Fruit fly (Drosophila melanogaster): ENCODE results near the gene mRpL14.

The mRpL14 gene

DNA sequence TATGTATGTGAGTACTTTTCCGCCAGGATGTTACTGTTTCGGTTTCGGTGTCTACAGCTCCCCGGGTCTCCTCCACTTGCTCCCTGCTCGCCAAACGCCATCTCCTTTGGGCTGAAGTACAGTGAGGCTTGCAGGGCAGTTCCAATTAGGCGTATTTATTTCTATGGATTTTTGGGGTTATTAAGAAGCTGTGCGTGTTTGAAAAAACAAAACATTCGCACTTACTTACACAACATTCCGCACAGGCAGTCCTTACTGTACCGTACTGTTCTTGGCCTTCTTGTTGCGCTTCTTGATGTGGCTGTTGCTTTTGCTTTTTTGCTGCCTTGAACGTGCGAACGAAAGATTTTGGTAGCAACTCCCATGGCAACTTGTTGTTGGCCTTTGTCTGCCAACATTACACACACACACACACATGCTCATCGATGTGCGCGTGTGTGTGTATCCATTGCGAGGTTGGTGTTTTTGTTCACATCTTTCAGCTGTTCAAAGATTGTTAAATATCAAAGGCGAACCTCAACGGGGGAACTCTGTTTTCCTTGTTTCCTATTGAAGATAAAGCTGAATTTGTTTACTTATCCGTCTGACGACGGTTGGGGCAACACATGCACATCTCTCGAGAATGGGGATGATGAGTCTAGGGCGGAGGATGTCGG, 22.4 kb downstream of the mRpL14 start:
- TF ChIP-seq CG6792 (GFP tag; optimal IDR thresholded peaks at IDR 0.05) = peak; percentile 94
- TF ChIP-seq Hr39 (GFP tag; optimal IDR thresholded peaks at IDR 0.05) = peak; percentile 98
- peak; percentile 91 for TF ChIP-seq fd59A (GFP tag; optimal IDR thresholded peaks at IDR 0.05)
- peak; percentile 98 for TF ChIP-seq CG31627 (GFP tag; optimal IDR thresholded peaks at IDR 0.05)
- peak; percentile 96 for TF ChIP-seq Met (GFP tag; optimal IDR thresholded peaks at IDR 0.05)
- TF ChIP-seq Sox15 (GFP tag; optimal IDR thresholded peaks at IDR 0.05) = peak; percentile 84
- peak; percentile 83 for TF ChIP-seq achi (GFP tag; optimal IDR thresholded peaks at IDR 0.05)
- peak; percentile 96 for TF ChIP-seq topi (GFP tag; optimal IDR thresholded peaks at IDR 0.05)
- peak; percentile 97 for TF ChIP-seq Eip78C (GFP tag)
- TF ChIP-seq CG6854 (GFP tag; optimal IDR thresholded peaks at IDR 0.05) = peak; percentile 89
- no peak for TF ChIP-seq CG4318 (GFP tag; optimal IDR thresholded peaks at IDR 0.05)
- peak; percentile 88 for TF ChIP-seq dsx (GFP tag; optimal IDR thresholded peaks at IDR 0.05; ENCODE audit: poor library complexity, severe bottlenecking)
- TF ChIP-seq CG15336 (GFP tag; IDR thresholded peaks at IDR 0.05) = peak; percentile 68
- TF ChIP-seq Hr4 (GFP tag; optimal IDR thresholded peaks at IDR 0.05) = peak; percentile 13
- TF ChIP-seq Eip75B (GFP tag; optimal IDR thresholded peaks at IDR 0.05) = peak; percentile 85
- peak; percentile 91 for TF ChIP-seq acj6 (GFP tag; optimal IDR thresholded peaks at IDR 0.05)
- TF ChIP-seq salr (GFP tag; optimal IDR thresholded peaks at IDR 0.05) = peak; percentile 44 to 90
- TF ChIP-seq fkh (GFP tag; optimal IDR thresholded peaks at IDR 0.05) = peak; percentile 59
- no peak for TF ChIP-seq Hr38 (GFP tag; optimal IDR thresholded peaks at IDR 0.05)
- peak; percentile 98 for TF ChIP-seq lz (GFP tag; optimal IDR thresholded peaks at IDR 0.05)
- peak; percentile 79 for TF ChIP-seq CG8319 (GFP tag; optimal IDR thresholded peaks at IDR 0.05)
- peak; percentile 89 for TF ChIP-seq pdm3 (GFP tag; optimal IDR thresholded peaks at IDR 0.05)
- peak; percentile 67 for TF ChIP-seq eg (GFP tag; IDR thresholded peaks at IDR 0.05)
- peak; percentile 85 for TF ChIP-seq CG34406 (GFP tag; optimal IDR thresholded peaks at IDR 0.05)
- TF ChIP-seq CG16779 (tag; optimal IDR thresholded peaks at IDR 0.05) = no peak
- peak; percentile 85 for TF ChIP-seq spab (GFP tag; optimal IDR thresholded peaks at IDR 0.05)
- TF ChIP-seq OdsH (GFP tag; optimal IDR thresholded peaks at IDR 0.05) = peak; percentile 88
- peak; percentile 87 for TF ChIP-seq Ets96B (tag; optimal IDR thresholded peaks at IDR 0.05)
- peak; percentile 83 for TF ChIP-seq CG8632 (GFP tag; optimal IDR thresholded peaks at IDR 0.05)
- peak; percentile 87 for TF ChIP-seq CG10669 (GFP tag; optimal IDR thresholded peaks at IDR 0.05)
- TF ChIP-seq net (GFP tag; optimal IDR thresholded peaks at IDR 0.05) = peak; percentile 77
- peak; percentile 93 for TF ChIP-seq CG11902 (GFP tag; optimal IDR thresholded peaks at IDR 0.05)
- peak; percentile 85 for TF ChIP-seq CG7368 (GFP tag; optimal IDR thresholded peaks at IDR 0.05)
- TF ChIP-seq Sox102F (GFP tag; optimal IDR thresholded peaks at IDR 0.05) = peak; percentile 96
- TF ChIP-seq Ets21C (GFP tag; optimal IDR thresholded peaks at IDR 0.05) = peak; percentile 96
- TF ChIP-seq Smox (GFP tag; optimal IDR thresholded peaks at IDR 0.05) = peak; percentile 96
- peak; percentile 82 for TF ChIP-seq CG6808 (GFP tag; optimal IDR thresholded peaks at IDR 0.05)
- peak; percentile 45 for TF ChIP-seq CG32006 (GFP tag; optimal IDR thresholded peaks at IDR 0.05)
- TF ChIP-seq Blimp-1 (GFP tag; optimal IDR thresholded peaks at IDR 0.05) = peak; percentile 85
- TF ChIP-seq CG9139 (GFP tag; optimal IDR thresholded peaks at IDR 0.05) = peak; percentile 76
- peak; percentile 59; the same call in 2 of the 3 replicates for TF ChIP-seq CG8119 (GFP tag; IDR thresholded peaks at IDR 0.05)
- TF ChIP-seq svp (GFP tag) = peak; percentile 99
- peak; percentile 94 for TF ChIP-seq Sox14 (GFP tag; optimal IDR thresholded peaks at IDR 0.05)
- TF ChIP-seq CG10631 (GFP tag; optimal IDR thresholded peaks at IDR 0.05) = peak; percentile 91
- TF ChIP-seq CG6276 (GFP tag; optimal IDR thresholded peaks at IDR 0.05) = peak; percentile 14
- TF ChIP-seq CG3919 (GFP tag; optimal IDR thresholded peaks at IDR 0.05) = peak; percentile 91
- peak; percentile 92 for TF ChIP-seq CG1621 (tag; optimal IDR thresholded peaks at IDR 0.05)
- TF ChIP-seq fd85E (GFP tag; optimal IDR thresholded peaks at IDR 0.05) = peak; percentile 69
- TF ChIP-seq CG11294 (GFP tag; IDR thresholded peaks at IDR 0.05) = no peak
- no peak for TF ChIP-seq dac (GFP tag; optimal IDR thresholded peaks at IDR 0.05)
- peak; percentile 94 for TF ChIP-seq vri (GFP tag; optimal IDR thresholded peaks at IDR 0.05)
